Fruit fly (Drosophila melanogaster) whole organism, embryonic: ENCODE data around the gene Ppat-Dpck.

ENCODE experiments used
- Atf-2 ChIP-seq: fragments of 200-800 bp; sonication (Bioruptor generic); optimal IDR thresholded peaks from 2 replicates; lab custom pipeline; 2016; ENCODE audit warnings: missing biosample characterization, missing genetic modification characterization
- CG10209 ChIP-seq: fragments of 200-800 bp; sonication (Bioruptor generic); optimal IDR thresholded peaks from 3 replicates; lab custom pipeline; 2017; ENCODE audit warnings: missing biosample characterization, mild to moderate bottlenecking, missing genetic modification characterization, missing genetic modification reagents
- CG1024 ChIP-seq: fragments of 200-800 bp; sonication (Bioruptor generic); IDR thresholded peaks from 2 replicates; pipeline ENCODE4 v1.3.6; 2022; ENCODE audit warnings: missing biosample characterization, missing genetic modification characterization
- CG10267 ChIP-seq: fragments of 200-800 bp; sonication (Bioruptor generic); optimal IDR thresholded peaks from 2 replicates; lab custom pipeline; 2018; ENCODE audit warnings: missing biosample characterization, mild to moderate bottlenecking, missing genetic modification characterization, moderate library complexity
- CG10274 ChIP-seq: fragments of 200-800 bp; sonication (Bioruptor generic); optimal IDR thresholded peaks from 3 replicates; lab custom pipeline; 2017; ENCODE audit warnings: missing biosample characterization, mild to moderate bottlenecking, missing genetic modification characterization
- CG10462 ChIP-seq: fragments of 200-800 bp; sonication (Bioruptor generic); optimal IDR thresholded peaks from 2 replicates; lab custom pipeline; 2016; ENCODE audit warnings: missing biosample characterization, missing genetic modification characterization
- CG12071 ChIP-seq: fragments of 200-800 bp; sonication (Bioruptor generic); optimal IDR thresholded peaks from 3 replicates; lab custom pipeline; 2018; ENCODE audit warnings: missing biosample characterization, mild to moderate bottlenecking, missing genetic modification characterization
- CG12391 ChIP-seq: fragments of 200-800 bp; sonication (Bioruptor generic); optimal IDR thresholded peaks from 3 replicates; lab custom pipeline; 2018; ENCODE audit warnings: missing biosample characterization, mild to moderate bottlenecking, missing genetic modification characterization, moderate library complexity
- CG14050 ChIP-seq: fragments of 200-800 bp; sonication (Bioruptor generic); IDR thresholded peaks from 3 replicates; pipeline ENCODE4 v1.3.6; 2022; ENCODE audit warnings: missing biosample characterization, missing genetic modification characterization
- CG14667 ChIP-seq: fragments of 200-800 bp; sonication (Bioruptor generic); IDR thresholded peaks from 2 replicates; pipeline ENCODE4 v1.3.6; 2022; ENCODE audit warnings: missing biosample characterization, missing genetic modification characterization
- CG16863 ChIP-seq: fragments of 200-800 bp; sonication (Bioruptor generic); optimal IDR thresholded peaks from 3 replicates; lab custom pipeline; 2016; ENCODE audit warnings: missing biosample characterization, missing genetic modification characterization
- CG17328 ChIP-seq: fragments of 200-800 bp; sonication (Bioruptor generic); IDR thresholded peaks from 2 replicates; pipeline ENCODE4 v1.3.6; 2022; ENCODE audit warnings: missing biosample characterization, missing genetic modification characterization
- CG17802 ChIP-seq: fragments of 200-800 bp; sonication (Bioruptor generic); optimal IDR thresholded peaks from 2 replicates; lab custom pipeline; 2018; ENCODE audit warnings: missing biosample characterization, mild to moderate bottlenecking, missing genetic modification characterization, moderate library complexity
- CG18476 ChIP-seq: fragments of 200-800 bp; sonication (Bioruptor generic); optimal IDR thresholded peaks from 2 replicates; lab custom pipeline; 2016; ENCODE audit warnings: missing biosample characterization, mild to moderate bottlenecking, missing genetic modification characterization
- CG18764 ChIP-seq: fragments of 200-800 bp; sonication (Bioruptor generic); optimal IDR thresholded peaks from 3 replicates; lab custom pipeline; 2016; ENCODE audit warnings: missing biosample characterization, missing genetic modification characterization
- CG32767 ChIP-seq: fragments of 200-800 bp; sonication (Bioruptor generic); IDR thresholded peaks from 2 replicates; pipeline ENCODE4 v1.3.6; 2022; ENCODE audit warnings: missing biosample characterization, missing genetic modification characterization
- CG3281 ChIP-seq: fragments of 200-800 bp; sonication (Bioruptor generic); optimal IDR thresholded peaks from 3 replicates; lab custom pipeline; 2017; ENCODE audit warnings: missing biosample characterization, mild to moderate bottlenecking, missing genetic modification characterization
- CG3838 ChIP-seq: fragments of 200-800 bp; sonication (Bioruptor generic); optimal IDR thresholded peaks from 3 replicates; lab custom pipeline; 2016; ENCODE audit warnings: missing biosample characterization, missing genetic modification characterization
- CG4617 ChIP-seq: fragments of 200-800 bp; sonication (Bioruptor generic); optimal IDR thresholded peaks from 3 replicates; lab custom pipeline; 2016; ENCODE audit warnings: missing biosample characterization, missing genetic modification characterization, borderline replicate concordance
- CG6854 ChIP-seq: fragments of 200-800 bp; sonication (Bioruptor generic); optimal IDR thresholded peaks from 3 replicates; lab custom pipeline; 2017; ENCODE audit warnings: missing biosample characterization, mild to moderate bottlenecking, missing genetic modification characterization
- CG7556 ChIP-seq: fragments of 200-800 bp; sonication (Bioruptor generic); optimal IDR thresholded peaks from 2 replicates; lab custom pipeline; 2017; ENCODE audit warnings: missing biosample characterization, mild to moderate bottlenecking, missing genetic modification characterization
- CG7745 ChIP-seq: fragments of 200-800 bp; sonication (Bioruptor generic); optimal IDR thresholded peaks from 2 replicates; lab custom pipeline; 2018; ENCODE audit warnings: missing biosample characterization, mild to moderate bottlenecking, missing genetic modification characterization, moderate library complexity
- CG7987 ChIP-seq: fragments of 200-800 bp; sonication (Bioruptor generic); optimal IDR thresholded peaks from 2 replicates; lab custom pipeline; 2018; ENCODE audit warnings: missing biosample characterization, mild to moderate bottlenecking, missing genetic modification characterization, moderate library complexity
- CG9437 ChIP-seq: fragments of 200-800 bp; sonication (Bioruptor generic); optimal IDR thresholded peaks from 2 replicates; lab custom pipeline; 2018; ENCODE audit warnings: missing biosample characterization, mild to moderate bottlenecking, missing genetic modification characterization
- CHES-1-like ChIP-seq: fragments of 200-800 bp; sonication (Bioruptor generic); optimal IDR thresholded peaks from 2 replicates; lab custom pipeline; 2016; ENCODE audit warnings: missing biosample characterization, missing genetic modification characterization
- Doc3 ChIP-seq: fragments of 200-800 bp; sonication (Bioruptor generic); IDR thresholded peaks from 3 replicates; pipeline ENCODE4 v1.3.6; 2022; ENCODE audit warnings: missing biosample characterization, missing genetic modification characterization; ENCODE audit not compliant: partially characterized antibody
- Drgx ChIP-seq: fragments of 200-800 bp; sonication (Bioruptor generic); IDR thresholded peaks from 2 replicates; pipeline ENCODE4 v1.3.6; 2022; ENCODE audit warnings: missing biosample characterization, missing genetic modification characterization
- Hey ChIP-seq: fragments of 200-800 bp; sonication (Bioruptor generic); optimal IDR thresholded peaks from 3 replicates; lab custom pipeline; 2018; ENCODE audit warnings: missing biosample characterization, mild to moderate bottlenecking, missing genetic modification characterization
- Neu2 ChIP-seq: fragments of 200-800 bp; sonication (Bioruptor generic); optimal IDR thresholded peaks from 3 replicates; lab custom pipeline; 2016; ENCODE audit warnings: missing biosample characterization, missing genetic modification characterization, borderline replicate concordance
- Nf-YC ChIP-seq: fragments of 200-800 bp; optimal IDR thresholded peaks from 3 replicates; lab custom pipeline; 2019; ENCODE audit warnings: missing biosample characterization, mild to moderate bottlenecking, missing genetic modification characterization, moderate library complexity
- Spps ChIP-seq: fragments of 200-800 bp; sonication (Bioruptor generic); optimal IDR thresholded peaks from 2 replicates; lab custom pipeline; 2018; ENCODE audit warnings: missing biosample characterization, mild to moderate bottlenecking, missing genetic modification characterization
- Stat92E ChIP-seq, 3 experiments: fragments of >200 bp in 2 of 3; fragments of 200-800 bp in 1 of 3; sonication (Bioruptor generic) in 1 of 3; optimal IDR thresholded peaks; 2 replicates each; lab custom pipeline; 2017 to 2019; ENCODE audit warnings: missing biosample characterization in 3 of 3, missing genetic modification characterization in 3 of 3, mild to moderate bottlenecking in 1 of 3, moderate library complexity in 1 of 3
- al ChIP-seq: fragments of 200-800 bp; sonication (Bioruptor generic); IDR thresholded peaks from 2 replicates; pipeline ENCODE4 v1.3.6; 2022; ENCODE audit warnings: missing biosample characterization, missing genetic modification characterization
- chif ChIP-seq, 2 experiments: fragments of 200-800 bp; sonication (Bioruptor generic); optimal IDR thresholded peaks; 3 replicates each; lab custom pipeline; 2016; ENCODE audit warnings: missing biosample characterization in 2 of 2, missing genetic modification characterization in 2 of 2
- dpn ChIP-seq, 2 experiments: fragments of 200-800 bp; sonication (Bioruptor generic); optimal IDR thresholded peaks; 3 replicates each; lab custom pipeline; 2016; ENCODE audit warnings: missing biosample characterization in 2 of 2, missing genetic modification characterization in 2 of 2
- en ChIP-seq: fragments of 200-800 bp; sonication (Bioruptor generic); optimal IDR thresholded peaks from 2 replicates; lab custom pipeline; 2016; ENCODE audit warnings: missing biosample characterization, missing genetic modification characterization
- kah ChIP-seq: fragments of 200-800 bp; sonication (Bioruptor generic); optimal IDR thresholded peaks from 2 replicates; lab custom pipeline; 2018; ENCODE audit warnings: missing biosample characterization, mild to moderate bottlenecking, missing genetic modification characterization
- lola ChIP-seq, 3 experiments: fragments of >200 bp in 2 of 3; fragments of 200-800 bp in 1 of 3; sonication (Bioruptor generic) in 1 of 3; optimal IDR thresholded peaks; 2 replicates each; lab custom pipeline; 2017 to 2019; ENCODE audit warnings: missing biosample characterization in 3 of 3, missing genetic modification characterization in 3 of 3, mild to moderate bottlenecking in 1 of 3, moderate library complexity in 1 of 3
- luna ChIP-seq: fragments of 200-800 bp; sonication (Bioruptor generic); optimal IDR thresholded peaks from 2 replicates; lab custom pipeline; 2016; ENCODE audit warnings: missing biosample characterization, missing genetic modification characterization
- nau ChIP-seq: fragments of 200-800 bp; sonication (Bioruptor generic); optimal IDR thresholded peaks from 3 replicates; lab custom pipeline; 2017; ENCODE audit warnings: missing biosample characterization, mild to moderate bottlenecking, missing genetic modification characterization, missing genetic modification reagents
- pnt ChIP-seq: fragments of 200-800 bp; sonication (Bioruptor generic); optimal IDR thresholded peaks from 3 replicates; lab custom pipeline; 2016; ENCODE audit warnings: missing biosample characterization, missing genetic modification characterization
- prd ChIP-seq, 3 experiments: fragments of >200 bp in 2 of 3; fragments of 200-800 bp in 1 of 3; sonication (Bioruptor generic) in 1 of 3; optimal IDR thresholded peaks in 2 of 3; IDR thresholded peaks in 1 of 3; 2 replicates in 2 of 3; 3 replicates in 1 of 3; pipeline versions ENCODE4 v1.3.6 to Lab custom; 2017 to 2022; ENCODE audit warnings: missing biosample characterization in 1 of 3, missing genetic modification characterization in 1 of 3
- pros ChIP-seq: fragments of 200-800 bp; sonication (Bioruptor generic); optimal IDR thresholded peaks from 3 replicates; lab custom pipeline; 2019; ENCODE audit warnings: missing biosample characterization, mild to moderate bottlenecking, missing genetic modification characterization, moderate library complexity
- pum ChIP-seq: fragments of 200-800 bp; sonication (Bioruptor generic); optimal IDR thresholded peaks from 2 replicates; lab custom pipeline; 2016; ENCODE audit warnings: missing biosample characterization, missing genetic modification characterization
- tgo ChIP-seq: fragments of 200-800 bp; sonication (Bioruptor generic); IDR thresholded peaks from 3 replicates; pipeline ENCODE4 v1.3.6; 2022; ENCODE audit warnings: missing biosample characterization, missing genetic modification characterization
- tio ChIP-seq: fragments of 200-800 bp; sonication (Bioruptor generic); optimal IDR thresholded peaks from 2 replicates; lab custom pipeline; 2017; ENCODE audit warnings: missing biosample characterization, missing genetic modification characterization, inconsistent platforms
- vfl ChIP-seq: fragments of 200-800 bp; sonication (Bioruptor generic); optimal IDR thresholded peaks from 2 replicates; lab custom pipeline; 2016; ENCODE audit warnings: missing biosample characterization, missing genetic modification characterization
- zf30C ChIP-seq: fragments of 200-800 bp; sonication (Bioruptor generic); optimal IDR thresholded peaks from 3 replicates; lab custom pipeline; 2018; ENCODE audit warnings: missing biosample characterization, mild to moderate bottlenecking, missing genetic modification characterization
- zfh2 ChIP-seq: fragments of 200-800 bp; sonication (Bioruptor generic); optimal IDR thresholded peaks from 2 replicates; lab custom pipeline; 2016; ENCODE audit warnings: missing biosample characterization, missing genetic modification characterization

The Ppat-Dpck gene

DNA sequence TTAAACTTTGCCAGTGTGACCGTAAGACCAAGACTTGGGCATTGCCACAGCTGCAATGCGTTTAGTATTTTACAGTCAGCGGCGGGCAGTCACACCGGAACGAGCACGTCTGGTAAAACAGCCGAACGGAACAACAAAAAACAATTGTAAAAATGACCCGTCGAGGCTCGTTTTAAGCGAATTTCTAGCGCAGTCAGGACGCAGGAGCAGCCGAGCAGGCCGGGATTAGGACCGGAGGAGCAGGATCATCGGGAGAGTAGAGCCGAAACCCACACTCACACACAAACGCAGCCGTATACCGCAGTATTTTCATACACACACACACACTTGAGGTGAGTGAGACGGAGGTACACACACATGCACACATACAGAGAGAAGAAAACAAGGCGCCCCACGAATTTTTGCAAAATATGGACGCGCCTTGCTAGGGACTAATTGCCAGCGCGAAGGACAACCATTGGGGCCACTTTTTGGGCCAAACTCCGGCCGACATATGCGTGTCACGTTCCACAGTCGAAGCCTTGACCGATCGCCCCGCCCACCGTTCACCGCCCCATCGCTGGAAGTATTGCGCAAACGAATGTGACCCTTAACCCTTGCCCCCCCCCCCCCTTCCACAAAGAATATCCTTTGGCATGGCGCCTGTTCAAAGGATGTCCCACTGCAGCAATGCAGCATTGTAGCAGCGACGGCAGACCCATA, 15.5 kb downstream of the Ppat-Dpck start, which contains the start of gene Usp47 (continued):
- TF ChIP-seq CG14050 (no peak), CG4617 (GFP tag; lab: Kevin White, UChicago) (peak; percentile 96), CG3838 (GFP tag; lab: Kevin White, UChicago) (no peak), CG17328 (GFP tag; lab: Robert Waterston, UW) (no peak; the same call in 1 of the 2 replicates), CG9437 (GFP tag; lab: Kevin White, UChicago) (no peak), CG16863 (GFP tag; lab: Kevin White, UChicago) (no peak), CG6854 (GFP tag; lab: Kevin White, UChicago) (no peak), tgo (GFP tag; lab: Robert Waterston, UW) (no peak), CG14667 (GFP tag; lab: Robert Waterston, UW) (no peak), CHES-1-like (GFP tag; lab: Kevin White, UChicago) (peak; percentile 31), CG10267 (tag; lab: Kevin White, UChicago) (no peak), CG12071 (GFP tag; lab: Kevin White, UChicago) (peak; percentile 16), pros (GFP tag; lab: Kevin White, UChicago) (no peak), luna (no peak), CG3281 (GFP tag; lab: Kevin White, UChicago) (no peak), chif (GFP tag; optimal IDR thresholded peaks at IDR 0.05; lab: Kevin White, UChicago) (no peak), CG10462 (GFP tag; lab: Kevin White, UChicago) (no peak), CG18476 (GFP tag; lab: Kevin White, UChicago) (no peak), CG7987 (GFP tag; lab: Kevin White, UChicago) (no peak), pnt (no peak), CG10209 (GFP tag; lab: Kevin White, UChicago) (no peak), pum (GFP tag; lab: Kevin White, UChicago) (no peak), prd (optimal IDR thresholded peaks at IDR 0.05; lab: Kevin White, UChicago) (no peak), prd (GFP tag; IDR thresholded peaks at IDR 0.05; lab: Robert Waterston, UW) (no peak), nau (no peak), dpn (GFP tag; optimal IDR thresholded peaks at IDR 0.05; lab: Kevin White, UChicago) (no peak), Doc3 (GFP tag; lab: Robert Waterston, UW) (no peak), Stat92E (GFP tag; optimal IDR thresholded peaks at IDR 0.05; lab: Kevin White, UChicago) (peak in 1 of 3 experiments; percentile 29), CG18764 (GFP tag; lab: Kevin White, UChicago) (no peak), zf30C (GFP tag; lab: Kevin White, UChicago) (peak; percentile 63), tio (no peak), CG17802 (tag; lab: Kevin White, UChicago) (no peak), Drgx (0 out of 2 replicates have a peak, but pooled peaks have one; percentile 5), lola (GFP tag; optimal IDR thresholded peaks at IDR 0.05; lab: Kevin White, UChicago) (no peak), kah (GFP tag; lab: Kevin White, UChicago) (no peak), CG7556 (GFP tag; lab: Kevin White, UChicago) (no peak), CG7745 (tag; lab: Kevin White, UChicago) (no peak), Neu2 (GFP tag; lab: Kevin White, UChicago) (no peak), vfl (no peak), Hey (tag; lab: Kevin White, UChicago) (no peak), CG10274 (GFP tag; lab: Kevin White, UChicago) (no peak), Nf-YC (no peak), CG32767 (GFP tag; lab: Robert Waterston, UW) (peak; percentile 49; the same call in 1 of the 2 replicates), Spps (tag; lab: Kevin White, UChicago) (no peak), zfh2 (GFP tag; lab: Kevin White, UChicago) (no peak), CG12391 (no peak), Atf-2 (no peak), CG1024 (GFP tag; lab: Robert Waterston, UW) (no peak), en (GFP tag; lab: Kevin White, UChicago) (no peak), al (GFP tag; lab: Robert Waterston, UW) (no peak)
